Worm (Caenorhabditis elegans) whole organism, L2 larva: ENCODE data around the gene flp-3.

Experiments used
- F13H6.1 ChIP-seq: sonication (generic microtip); optimal IDR thresholded peaks from 2 replicates; lab custom pipeline; 2016; ENCODE audit warnings: missing genetic modification characterization, missing compliant biosample characterization
- R02D3.7 ChIP-seq: fragments of 150-350 bp; optimal IDR thresholded peaks from 2 replicates; lab custom pipeline; 2014; ENCODE audit warnings: missing biosample characterization, missing genetic modification characterization
- ZK546.5 ChIP-seq: sonication (generic microtip); optimal IDR thresholded peaks from 2 replicates; lab custom pipeline; 2017; ENCODE audit warnings: missing biosample characterization, missing genetic modification characterization
- aly-2 ChIP-seq: fragments of 150-350 bp; optimal IDR thresholded peaks from 2 replicates; lab custom pipeline; 2014; ENCODE audit warnings: missing biosample characterization, missing genetic modification characterization
- elt-1 ChIP-seq: fragments of 150-350 bp; optimal IDR thresholded peaks from 2 replicates; lab custom pipeline; 2014; ENCODE audit warnings: missing biosample characterization, missing genetic modification characterization
- elt-3 ChIP-seq: sonication (generic microtip); optimal IDR thresholded peaks from 2 replicates; lab custom pipeline; 2017; ENCODE audit warnings: missing biosample characterization, missing genetic modification characterization
- fos-1 ChIP-seq: fragments of 150-350 bp; optimal IDR thresholded peaks from 2 replicates; lab custom pipeline; 2014; ENCODE audit warnings: missing biosample characterization, missing genetic modification characterization
- lin-11 ChIP-seq: fragments of 150-350 bp; sonication (generic microtip); optimal IDR thresholded peaks from 2 replicates; lab custom pipeline; 2014; ENCODE audit warnings: missing biosample characterization, missing genetic modification characterization, inconsistent platforms, mixed read lengths
- lin-13 ChIP-seq: fragments of 150-350 bp; optimal IDR thresholded peaks from 2 replicates; lab custom pipeline; 2014; ENCODE audit warnings: missing biosample characterization, missing genetic modification reagents, missing genetic modification characterization
- lin-39 ChIP-seq: fragments of 150-350 bp; optimal IDR thresholded peaks from 2 replicates; lab custom pipeline; 2014; ENCODE audit warnings: missing biosample characterization, missing genetic modification reagents, missing genetic modification characterization
- nhr-237 ChIP-seq: fragments of 150-350 bp; optimal IDR thresholded peaks from 2 replicates; lab custom pipeline; 2014; ENCODE audit warnings: missing biosample characterization, missing genetic modification characterization
- snpc-4 ChIP-seq: fragments of 150-350 bp; optimal IDR thresholded peaks from 2 replicates; lab custom pipeline; 2014; ENCODE audit warnings: missing biosample characterization, missing genetic modification characterization
- ztf-4 ChIP-seq: fragments of 150-350 bp; optimal IDR thresholded peaks from 2 replicates; lab custom pipeline; 2014; ENCODE audit warnings: missing biosample characterization, missing genetic modification characterization

- TF ChIP-seq F13H6.1 (tag; lab: Kevin White, UChicago), result no peak
- TF ChIP-seq ZK546.5 (tag; lab: Kevin White, UChicago), result no peak
- TF ChIP-seq aly-2 (tag; lab: Kevin White, UChicago), result no peak
- TF ChIP-seq ztf-4 (tag; lab: Kevin White, UChicago), result no peak
- TF ChIP-seq elt-1, result no peak
- TF ChIP-seq lin-39, result no peak
- no peak for TF ChIP-seq fos-1 (tag; lab: Kevin White, UChicago)
- no peak for TF ChIP-seq R02D3.7 (tag; lab: Kevin White, UChicago)
- TF ChIP-seq lin-11 (tag; lab: Kevin White, UChicago), result no peak
- TF ChIP-seq lin-13, result no peak
- TF ChIP-seq nhr-237 (tag; lab: Kevin White, UChicago), result no peak
- TF ChIP-seq elt-3 (tag; lab: Kevin White, UChicago), result no peak
- no peak for TF ChIP-seq snpc-4 (tag; lab: Kevin White, UChicago)
Observed at ce11 chrX:10085073-10085472, 7.7 kb downstream of the flp-3 start.
